Fruit fly (Drosophila melanogaster): Measurements from ENCODE around the gene IleRS.

The IleRS gene

DNA sequence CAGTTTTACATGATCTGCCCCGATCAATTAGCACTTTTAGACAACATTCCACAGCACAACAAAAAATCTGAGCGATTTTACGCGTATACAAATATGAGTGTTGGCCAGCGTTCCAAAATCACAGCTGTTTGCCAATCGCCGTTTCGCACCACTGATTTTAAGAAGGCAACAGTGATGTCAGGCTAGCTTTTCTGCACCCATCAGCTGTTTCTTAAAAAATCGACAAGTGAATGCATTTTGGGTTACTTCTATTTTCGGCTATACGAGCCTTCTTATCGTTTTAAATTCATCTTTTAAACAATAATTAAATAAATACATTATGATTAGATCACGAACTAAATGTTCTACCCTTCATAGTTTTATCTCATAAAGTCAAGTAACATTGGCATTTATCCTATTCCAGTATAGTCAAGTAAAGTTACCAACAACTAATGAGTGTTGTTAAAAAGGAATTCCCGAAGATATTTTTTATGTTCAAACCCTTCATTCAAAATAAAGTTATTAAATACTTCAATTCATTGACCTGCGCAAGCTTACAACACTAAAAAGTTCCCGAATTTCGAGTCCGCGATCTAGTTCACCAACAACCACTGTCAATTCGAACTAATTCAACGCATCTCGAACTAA is 25.6 kb upstream of the IleRS start, which contains the start of the genes Rich and Ddx1 (continued):
- TF ChIP-seq GATAe (GFP tag; conservative IDR thresholded peaks at IDR 0.05) (no peak), MESR4 (GFP tag; optimal IDR thresholded peaks at IDR 0.05) (peak; percentile 60), CG15479 (GFP tag; optimal IDR thresholded peaks at IDR 0.05) (no peak), ara (GFP tag; IDR thresholded peaks at IDR 0.05) (no peak), CG18262 (tag; optimal IDR thresholded peaks at IDR 0.05) (peak; percentile 59), Myb (GFP tag; optimal IDR thresholded peaks at IDR 0.05) (peak; percentile 20), CG13287 (GFP tag; IDR thresholded peaks at IDR 0.05; ENCODE audit: partially characterized antibody) (peak; percentile 29; the same call in 1 of the 2 replicates), CG32772 (GFP tag; IDR thresholded peaks at IDR 0.05) (0 out of 2 replicates have a peak, but pooled peaks have one; percentile 13), tx (GFP tag; optimal IDR thresholded peaks at IDR 0.05) (no peak), crp (GFP tag; optimal IDR thresholded peaks at IDR 0.05) (peak; percentile 92 to 98), Ptx1 (GFP tag; IDR thresholded peaks at IDR 0.05) (peak; percentile 50), CG16863 (GFP tag; optimal IDR thresholded peaks at IDR 0.05) (no peak), CG10959 (GFP tag; IDR thresholded peaks at IDR 0.05) (no peak), Fer3 (tag; optimal IDR thresholded peaks at IDR 0.05) (no peak), lab (GFP tag; optimal IDR thresholded peaks at IDR 0.05) (peak; percentile 45), Tbp (GFP tag; optimal IDR thresholded peaks at IDR 0.05) (peak; percentile 12), CG9817 (tag; optimal IDR thresholded peaks at IDR 0.05) (peak; percentile 43), insv (GFP tag; optimal IDR thresholded peaks at IDR 0.05) (peak in 1 of 2 experiments; percentile 26), CG2678 (tag; optimal IDR thresholded peaks at IDR 0.05) (peak; percentile 30), Rfx (GFP tag; IDR thresholded peaks at IDR 0.05) (peak; percentile 54), ems (GFP tag; optimal IDR thresholded peaks at IDR 0.05) (peak; percentile 23), slbo (GFP tag; IDR thresholded peaks at IDR 0.05) (peak; percentile 64), CG13775 (GFP tag; optimal IDR thresholded peaks at IDR 0.05) (peak; percentile 61), HmgD (GFP tag; optimal IDR thresholded peaks at IDR 0.05) (no peak), Hr51 (GFP tag; optimal IDR thresholded peaks at IDR 0.05) (peak; percentile 27 to 47), CoRest (tag; optimal IDR thresholded peaks at IDR 0.05) (peak; percentile 73), CG13123 (GFP tag; optimal IDR thresholded peaks at IDR 0.05) (peak; percentile 33), chn (GFP tag; optimal IDR thresholded peaks at IDR 0.05) (peak; percentile 38), CG10366 (GFP tag; IDR thresholded peaks at IDR 0.05) (peak; percentile 15; the same call in 1 of the 2 replicates), Spps (tag; optimal IDR thresholded peaks at IDR 0.05) (no peak), CG4328 (GFP tag; optimal IDR thresholded peaks at IDR 0.05) (peak; percentile 3), Oli (tag; optimal IDR thresholded peaks at IDR 0.05) (peak; percentile 11), Sry-δ (GFP tag; optimal IDR thresholded peaks at IDR 0.05) (peak; percentile 22), CG7556 (GFP tag; optimal IDR thresholded peaks at IDR 0.05) (peak; percentile 64), pum (GFP tag; optimal IDR thresholded peaks at IDR 0.05) (peak; percentile 19), CG13894 (tag; optimal IDR thresholded peaks at IDR 0.05) (peak; percentile 33), Xbp1 (GFP tag; optimal IDR thresholded peaks at IDR 0.05) (peak; percentile 49), CG31441 (GFP tag; IDR thresholded peaks at IDR 0.05) (peak; percentile 60; the same call in 1 of the 2 replicates), CG7786 (GFP tag; optimal IDR thresholded peaks at IDR 0.05) (no peak), Bteb2 (GFP tag; optimal IDR thresholded peaks at IDR 0.05) (peak; percentile 66), fu2 (GFP tag; optimal IDR thresholded peaks at IDR 0.05) (peak; percentile 17), Jarid2 (GFP tag; optimal IDR thresholded peaks at IDR 0.05) (no peak), sd (tag; optimal IDR thresholded peaks at IDR 0.05) (peak; percentile 97), Trl (optimal IDR thresholded peaks at IDR 0.05) (no peak), Trl (GFP tag; optimal IDR thresholded peaks at IDR 0.05) (no peak), CG15269 (tag; optimal IDR thresholded peaks at IDR 0.05) (peak; percentile 18), klu (GFP tag; IDR thresholded peaks at IDR 0.05) (peak; percentile 22; the same call in 1 of the 2 replicates), Oaz (GFP tag; IDR thresholded peaks at IDR 0.05) (no peak), dm (GFP tag; optimal IDR thresholded peaks at IDR 0.05) (peak; percentile 31), wor (GFP tag; IDR thresholded peaks at IDR 0.05) (no peak)

Data from whole organism, embryonic.